Worm (Caenorhabditis elegans): Measurements from ENCODE around the gene C53A5.13.
A peak's percentile ranks its signal among the peaks of the same experiment; 100 is the strongest.

The C53A5.13 gene

DNA sequence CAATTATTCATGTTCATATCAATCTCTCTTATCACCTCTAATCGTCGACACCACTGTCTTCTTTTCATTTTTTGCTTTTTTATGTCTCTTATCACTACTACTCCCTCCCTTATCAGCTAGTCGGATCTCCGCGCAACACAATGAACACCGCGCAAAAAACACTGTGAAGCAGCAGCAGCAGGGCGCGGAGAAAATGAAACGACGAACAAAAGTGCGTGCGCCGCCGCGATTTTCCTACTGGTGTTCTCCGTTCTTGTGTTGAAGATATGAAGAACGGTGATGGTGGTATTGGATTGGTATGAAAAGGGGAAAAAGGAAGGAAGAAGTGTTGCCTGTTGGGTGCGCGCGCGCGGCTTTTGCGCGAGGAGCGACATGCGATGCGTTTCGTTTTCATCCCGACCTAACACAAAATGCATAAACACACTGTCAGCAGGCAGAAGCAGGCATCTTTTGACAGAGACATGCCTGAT, 40.9 kb upstream of the C53A5.13 start (continued):
- TF ChIP-seq aha-1 (tag) = peak; percentile 81
- TF ChIP-seq hmg-1.1 (GFP tag; IDR thresholded peaks at IDR 0.05) = no peak
- no peak for TF ChIP-seq ceh-82 (tag; optimal IDR thresholded peaks at IDR 0.05)
- peak; percentile 52 to 56 for TF ChIP-seq mdl-1 (tag; optimal IDR thresholded peaks at IDR 0.05)
- peak; percentile 86 for TF ChIP-seq hlh-11 (tag; optimal IDR thresholded peaks at IDR 0.05)
- TF ChIP-seq rbr-2 (tag; optimal IDR thresholded peaks at IDR 0.05) = peak; percentile 26
- TF ChIP-seq spr-1 (tag; optimal IDR thresholded peaks at IDR 0.05) = peak; percentile 69
- peak; percentile 78 for TF ChIP-seq nhr-48 (tag; optimal IDR thresholded peaks at IDR 0.05)
- no peak for TF ChIP-seq daf-16 (GFP tag; optimal IDR thresholded peaks at IDR 0.05)
- no peak for TF ChIP-seq daf-16 (tag; optimal IDR thresholded peaks at IDR 0.05)
- TF ChIP-seq lir-3 (tag; optimal IDR thresholded peaks at IDR 0.05) = no peak
- TF ChIP-seq jun-1 (tag; optimal IDR thresholded peaks at IDR 0.05) = no peak
- TF ChIP-seq lin-38 (GFP tag; IDR thresholded peaks at IDR 0.05) = no peak
- TF ChIP-seq dmd-6 (GFP tag; IDR thresholded peaks at IDR 0.05) = peak; percentile 75
- no peak for TF ChIP-seq nhr-41 (GFP tag; IDR thresholded peaks at IDR 0.05)
- no peak for TF ChIP-seq ceh-28 (tag; optimal IDR thresholded peaks at IDR 0.05)

DNA sequence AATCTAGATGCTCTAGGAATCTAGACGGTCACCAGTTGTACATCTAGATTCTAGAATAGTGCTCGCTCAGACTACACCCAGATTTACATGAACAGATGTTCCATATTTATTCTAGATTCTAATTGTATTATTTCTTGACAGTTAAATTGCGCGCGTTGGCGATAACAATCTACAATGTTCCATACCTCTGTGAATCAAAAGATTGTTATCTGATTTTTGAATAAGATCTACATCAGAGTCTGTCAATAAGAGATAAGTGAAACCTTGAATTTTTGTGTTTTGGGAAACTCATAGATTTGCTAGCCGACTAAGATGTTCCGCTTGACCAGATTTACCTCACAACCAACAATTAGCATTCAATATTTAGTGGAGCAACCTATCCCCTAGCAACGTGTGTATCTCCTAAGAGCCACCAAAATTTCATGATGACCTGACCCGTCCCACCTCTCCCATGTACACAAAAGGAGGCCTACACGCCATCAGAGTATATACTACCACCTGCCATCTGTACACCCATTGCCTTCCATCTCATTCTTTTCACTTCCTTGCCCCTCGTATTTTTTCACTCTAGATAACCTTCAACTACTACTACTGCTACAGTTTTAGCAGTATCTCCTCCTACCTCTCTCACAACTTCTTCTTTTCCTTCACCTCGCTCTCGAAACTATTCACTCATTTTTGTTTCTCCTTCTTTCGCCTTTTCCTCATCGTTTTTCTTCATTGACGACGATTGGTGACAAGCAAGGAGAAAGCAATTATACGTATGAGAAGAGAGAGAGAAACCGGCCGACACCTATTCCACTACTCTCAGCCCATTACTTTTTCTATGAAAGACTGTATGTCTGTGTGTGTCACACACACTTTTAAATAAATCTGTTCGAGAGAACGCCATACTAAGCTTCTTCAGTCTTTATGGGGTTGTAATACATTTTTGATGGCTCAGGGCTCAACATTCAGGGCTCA, 39.7 kb upstream of the C53A5.13 start:
- TF ChIP-seq aly-2 (tag; optimal IDR thresholded peaks at IDR 0.05) (no peak), F37D6.2 (tag; optimal IDR thresholded peaks at IDR 0.05) (no peak), nhr-11 (tag; optimal IDR thresholded peaks at IDR 0.05) (no peak), madf-9 (GFP tag; conservative IDR thresholded peaks at IDR 0.05) (no peak), lim-7 (GFP tag; IDR thresholded peaks at IDR 0.05) (no peak), hif-1 (tag; optimal IDR thresholded peaks at IDR 0.05) (no peak), daf-12 (tag; optimal IDR thresholded peaks at IDR 0.05) (no peak), unc-62 (GFP tag; optimal IDR thresholded peaks at IDR 0.05 in 1 of 2) (peak in 1 of 2 experiments; percentile 40), unc-62 (tag; optimal IDR thresholded peaks at IDR 0.05) (no peak), skn-1 (tag; optimal IDR thresholded peaks at IDR 0.05) (no peak), aha-1 (tag) (peak; percentile 75), ceh-32 (tag; optimal IDR thresholded peaks at IDR 0.05; ENCODE audit: poor library complexity) (no peak), zfp-3 (GFP tag; conservative IDR thresholded peaks at IDR 0.05) (no peak), Y48G9A.11 (GFP tag; IDR thresholded peaks at IDR 0.05) (no peak), nhr-28 (tag; optimal IDR thresholded peaks at IDR 0.05) (peak; percentile 13), snpc-1.2 (GFP tag; IDR thresholded peaks at IDR 0.05) (no peak), gei-8 (GFP tag; optimal IDR thresholded peaks at IDR 0.05) (no peak), mdl-1 (tag; optimal IDR thresholded peaks at IDR 0.05) (no peak), ceh-20 (GFP tag; IDR thresholded peaks at IDR 0.05) (no peak)

DNA sequence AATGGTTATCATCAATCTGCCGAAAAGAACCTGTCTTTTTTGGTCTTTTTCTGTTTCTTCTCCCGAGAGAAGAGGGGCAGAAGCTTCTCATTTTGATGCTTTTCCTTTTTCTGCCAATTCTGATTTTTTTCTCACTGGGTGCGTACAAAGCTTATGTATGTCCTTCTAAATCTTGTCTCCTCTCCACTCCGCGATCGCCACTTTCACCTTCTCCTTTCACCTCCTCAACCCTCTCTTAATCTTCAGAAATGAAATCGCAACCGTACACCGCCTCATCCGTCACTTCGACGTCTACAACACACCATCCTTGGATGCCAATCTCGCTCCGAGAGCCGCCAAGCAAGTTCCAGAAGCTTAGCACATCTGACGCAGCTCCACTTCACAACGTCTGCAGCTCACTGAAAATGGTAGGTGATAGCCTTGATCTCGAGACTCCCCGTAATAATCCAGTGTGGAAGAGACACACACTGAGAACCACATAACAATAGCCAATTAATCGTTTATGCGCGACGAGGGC, 38.6 kb upstream of the C53A5.13 start, which contains the start of gene R02D5.1:
Gene R02D5.1 (plus strand): TSS at position 245 of the 517 bp plus-strand sequence.
- TF ChIP-seq mxl-2 (GFP tag; conservative IDR thresholded peaks at IDR 0.05) = no peak
- no peak for TF ChIP-seq madf-9 (GFP tag; conservative IDR thresholded peaks at IDR 0.05)
- peak; percentile 25 for TF ChIP-seq hlh-11 (tag; optimal IDR thresholded peaks at IDR 0.05)
- peak; percentile 43 for TF ChIP-seq nhr-48 (tag; optimal IDR thresholded peaks at IDR 0.05)
- no peak for TF ChIP-seq ceh-44 (GFP tag; IDR thresholded peaks at IDR 0.05)

Measured in whole organism, L4 larva.